Worm (Caenorhabditis elegans): ENCODE measurements around the gene C50E3.15.

The C50E3.15 gene

ce11 chrV:7618114-7618513, at the start of gene C50E3.15:
TSS of gene C50E3.15 (plus strand) at chrV:7618414.
- TF ChIP-seq flt-1 (GFP tag; IDR thresholded peaks at IDR 0.05) (no peak), T22C8.4 (GFP tag; IDR thresholded peaks at IDR 0.05) (no peak), ztf-23 (GFP tag; IDR thresholded peaks at IDR 0.05) (no peak), med-1 (GFP tag; optimal IDR thresholded peaks at IDR 0.05; ENCODE audit: insufficient read depth) (no peak), tab-1 (GFP tag; IDR thresholded peaks at IDR 0.05) (no peak), cog-1 (tag; optimal IDR thresholded peaks at IDR 0.05) (no peak), ztf-29 (GFP tag; IDR thresholded peaks at IDR 0.05) (no peak), klf-2 (GFP tag; conservative IDR thresholded peaks at IDR 0.05) (no peak), ref-1 (GFP tag; conservative IDR thresholded peaks at IDR 0.05) (no peak)

ce11 chrV:7570290-7570689, 47.9 kb upstream of the C50E3.15 start, which contains the start of gene clec-212:
TSS of gene clec-212 (minus strand) at chrV:7570390.
- TF ChIP-seq cog-1 (tag; optimal IDR thresholded peaks at IDR 0.05) (no peak), flt-1 (GFP tag; IDR thresholded peaks at IDR 0.05) (no peak), T22C8.4 (GFP tag; IDR thresholded peaks at IDR 0.05) (no peak), ztf-23 (GFP tag; IDR thresholded peaks at IDR 0.05) (no peak), ztf-29 (GFP tag; IDR thresholded peaks at IDR 0.05) (no peak), med-1 (GFP tag; optimal IDR thresholded peaks at IDR 0.05; ENCODE audit: insufficient read depth) (no peak), ref-1 (GFP tag; conservative IDR thresholded peaks at IDR 0.05) (no peak), tab-1 (GFP tag; IDR thresholded peaks at IDR 0.05) (no peak), klf-2 (GFP tag; conservative IDR thresholded peaks at IDR 0.05) (no peak)

DNA sequence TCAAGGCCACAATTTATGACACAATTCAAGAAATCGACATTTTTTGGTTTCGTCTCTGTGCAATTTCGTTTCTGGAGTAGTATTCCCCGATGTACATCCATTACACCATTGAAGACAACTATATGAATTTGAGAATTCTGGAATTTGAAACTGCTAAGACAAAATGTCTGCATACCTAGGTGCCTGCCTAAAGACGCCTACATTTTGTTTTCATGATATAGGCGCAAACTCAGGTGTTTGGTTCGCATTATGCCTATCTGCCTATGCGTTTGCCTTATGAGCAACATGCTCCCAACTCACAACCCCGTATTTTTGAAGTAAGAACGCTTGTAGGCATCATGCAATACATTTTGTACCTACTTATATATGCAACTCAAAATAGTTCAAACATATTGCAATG, 47.3 kb upstream of the C50E3.15 start, which contains the start of gene F19F10.14:
Gene F19F10.14 (minus strand): TSS at position 101 of the 400 bp plus-strand sequence.
- TF ChIP-seq flt-1 (GFP tag; IDR thresholded peaks at IDR 0.05) (no peak), ztf-29 (GFP tag; IDR thresholded peaks at IDR 0.05) (no peak), tab-1 (GFP tag; IDR thresholded peaks at IDR 0.05) (no peak), cog-1 (tag; optimal IDR thresholded peaks at IDR 0.05) (no peak)

- TF ChIP-seq T22C8.4 (GFP tag; IDR thresholded peaks at IDR 0.05): no peak
- TF ChIP-seq tab-1 (GFP tag; IDR thresholded peaks at IDR 0.05): no peak
- no peak for TF ChIP-seq ztf-29 (GFP tag; IDR thresholded peaks at IDR 0.05)
- TF ChIP-seq med-1 (GFP tag; optimal IDR thresholded peaks at IDR 0.05; ENCODE audit: insufficient read depth): no peak
- TF ChIP-seq cog-1 (tag; optimal IDR thresholded peaks at IDR 0.05): no peak
- TF ChIP-seq ref-1 (GFP tag; conservative IDR thresholded peaks at IDR 0.05): no peak
- TF ChIP-seq klf-2 (GFP tag; conservative IDR thresholded peaks at IDR 0.05): no peak
- TF ChIP-seq flt-1 (GFP tag; IDR thresholded peaks at IDR 0.05): no peak
- no peak for TF ChIP-seq ztf-23 (GFP tag; IDR thresholded peaks at IDR 0.05)
Measured at ce11 chrV:7575563-7575962, 42.7 kb upstream of the C50E3.15 start, which contains the start of the genes snu-66 and ints-9. TSS of gene snu-66 (minus strand) at chrV:7575670. TSS of gene ints-9 (plus strand) at chrV:7575802.

DNA sequence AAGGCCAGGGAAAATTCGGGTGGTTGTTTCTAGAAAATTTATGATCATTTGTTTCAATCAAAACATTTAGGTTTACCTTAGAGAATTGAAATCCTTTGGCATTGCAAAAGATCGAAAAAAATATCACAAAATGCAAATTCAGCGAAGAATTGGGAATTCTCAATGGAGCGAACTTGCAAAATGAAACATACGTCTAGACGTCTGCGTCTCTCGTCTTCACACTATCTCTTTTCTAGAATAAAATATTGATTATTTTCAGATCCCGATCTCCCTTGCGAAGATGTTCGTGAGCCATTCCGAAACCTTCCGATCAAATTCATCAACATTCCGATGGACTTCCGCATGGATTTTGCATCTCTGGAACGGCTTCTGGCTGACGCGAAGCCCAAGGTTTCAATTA, 37.8 kb upstream of the C50E3.15 start, which contains the start of gene ets-6:
Gene ets-6 (minus strand): TSS at position 169 of the 400 bp plus-strand sequence.
- no peak for TF ChIP-seq flt-1 (GFP tag; IDR thresholded peaks at IDR 0.05)
- peak; percentile 67 for TF ChIP-seq T22C8.4 (GFP tag; IDR thresholded peaks at IDR 0.05)

- no peak for TF ChIP-seq klf-2 (GFP tag; conservative IDR thresholded peaks at IDR 0.05)
- TF ChIP-seq med-1 (GFP tag; optimal IDR thresholded peaks at IDR 0.05; ENCODE audit: insufficient read depth): no peak
- no peak for TF ChIP-seq ztf-29 (GFP tag; IDR thresholded peaks at IDR 0.05)
- no peak for TF ChIP-seq flt-1 (GFP tag; IDR thresholded peaks at IDR 0.05)
- TF ChIP-seq T22C8.4 (GFP tag; IDR thresholded peaks at IDR 0.05): no peak
- TF ChIP-seq cog-1 (tag; optimal IDR thresholded peaks at IDR 0.05): no peak
- TF ChIP-seq ztf-23 (GFP tag; IDR thresholded peaks at IDR 0.05): no peak
- no peak for TF ChIP-seq ref-1 (GFP tag; conservative IDR thresholded peaks at IDR 0.05)
Measured at ce11 chrV:7587637-7588036, 30.6 kb upstream of the C50E3.15 start, which contains the start of the genes F19F10.11 and C50E3.5. TSS of gene F19F10.11 (minus strand) at chrV:7587704. TSS of gene C50E3.5 (plus strand) at chrV:7587996.

ce11 chrV:7590454-7590853, 27.8 kb upstream of the C50E3.15 start, which contains the start of gene C50E3.6:
TSS of gene C50E3.6 (minus strand) at chrV:7590554.
- TF ChIP-seq med-1 (GFP tag; optimal IDR thresholded peaks at IDR 0.05; ENCODE audit: insufficient read depth) (no peak), cog-1 (tag; optimal IDR thresholded peaks at IDR 0.05) (no peak)

DNA sequence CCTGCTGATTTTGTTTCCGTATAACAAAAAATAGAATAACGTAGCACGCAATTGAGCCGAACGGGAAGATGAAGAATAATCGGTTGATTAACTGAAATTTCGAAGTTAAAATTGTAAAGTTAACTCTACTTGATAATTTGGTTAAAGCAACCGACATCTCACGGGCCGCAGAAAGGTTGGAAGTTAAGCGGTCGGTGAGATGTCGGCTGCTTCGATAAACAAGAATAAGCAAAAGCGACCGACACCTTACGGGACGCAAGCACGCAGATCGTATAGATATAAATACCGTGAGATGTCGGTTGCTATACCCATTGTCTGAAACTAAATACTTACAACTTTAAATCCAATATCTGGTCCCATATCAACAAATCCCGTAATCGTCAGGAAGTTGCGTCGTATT, 23.1 kb upstream of the C50E3.15 start:
- TF ChIP-seq ztf-23 (GFP tag; IDR thresholded peaks at IDR 0.05) (no peak), cog-1 (tag; optimal IDR thresholded peaks at IDR 0.05) (no peak), T22C8.4 (GFP tag; IDR thresholded peaks at IDR 0.05) (no peak), ztf-29 (GFP tag; IDR thresholded peaks at IDR 0.05) (no peak), med-1 (GFP tag; optimal IDR thresholded peaks at IDR 0.05; ENCODE audit: insufficient read depth) (no peak), tab-1 (GFP tag; IDR thresholded peaks at IDR 0.05) (no peak), flt-1 (GFP tag; IDR thresholded peaks at IDR 0.05) (no peak), klf-2 (GFP tag; conservative IDR thresholded peaks at IDR 0.05) (no peak), ref-1 (GFP tag; conservative IDR thresholded peaks at IDR 0.05) (no peak)

DNA sequence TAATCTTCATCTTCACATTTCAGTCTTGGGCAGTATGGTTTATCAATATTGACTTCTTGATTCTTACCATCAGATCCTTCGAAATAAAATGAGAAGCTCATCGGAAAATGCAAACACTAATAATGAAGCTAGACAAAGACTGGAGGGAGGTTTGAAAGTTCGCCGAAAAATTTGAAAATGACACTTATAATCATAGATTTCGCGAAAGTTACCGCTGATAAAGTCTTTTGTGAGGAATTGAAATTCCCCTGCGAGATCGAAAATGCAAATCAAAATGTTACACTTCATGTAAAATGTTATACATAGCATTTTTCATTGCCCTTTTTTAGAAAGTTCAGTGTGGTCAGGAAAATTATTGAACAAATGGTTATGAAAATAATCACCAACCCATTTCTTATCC, 19.9 kb upstream of the C50E3.15 start, which contains the start of gene C50E3.7:
Gene C50E3.7 (minus strand): TSS at position 101 of the 400 bp plus-strand sequence.
- TF ChIP-seq ztf-29 (GFP tag; IDR thresholded peaks at IDR 0.05): no peak
- TF ChIP-seq med-1 (GFP tag; optimal IDR thresholded peaks at IDR 0.05; ENCODE audit: insufficient read depth): no peak
- TF ChIP-seq T22C8.4 (GFP tag; IDR thresholded peaks at IDR 0.05): no peak
- TF ChIP-seq ref-1 (GFP tag; conservative IDR thresholded peaks at IDR 0.05): no peak
- TF ChIP-seq ztf-23 (GFP tag; IDR thresholded peaks at IDR 0.05): no peak
- TF ChIP-seq flt-1 (GFP tag; IDR thresholded peaks at IDR 0.05): no peak
- TF ChIP-seq cog-1 (tag; optimal IDR thresholded peaks at IDR 0.05): no peak
- TF ChIP-seq tab-1 (GFP tag; IDR thresholded peaks at IDR 0.05): no peak
- no peak for TF ChIP-seq klf-2 (GFP tag; conservative IDR thresholded peaks at IDR 0.05)

- TF ChIP-seq ztf-23 (GFP tag; IDR thresholded peaks at IDR 0.05) (no peak), ztf-29 (GFP tag; IDR thresholded peaks at IDR 0.05) (no peak), flt-1 (GFP tag; IDR thresholded peaks at IDR 0.05) (no peak), klf-2 (GFP tag; conservative IDR thresholded peaks at IDR 0.05) (no peak), ref-1 (GFP tag; conservative IDR thresholded peaks at IDR 0.05) (no peak), tab-1 (GFP tag; IDR thresholded peaks at IDR 0.05) (no peak), cog-1 (tag; optimal IDR thresholded peaks at IDR 0.05) (no peak), med-1 (GFP tag; optimal IDR thresholded peaks at IDR 0.05; ENCODE audit: insufficient read depth) (no peak), T22C8.4 (GFP tag; IDR thresholded peaks at IDR 0.05) (no peak)
Measured at ce11 chrV:7600149-7600548, 18.1 kb upstream of the C50E3.15 start, which contains the start of gene C50E3.9. TSS of gene C50E3.9 (minus strand) at chrV:7600249.
